Worm (Caenorhabditis elegans): ENCODE data around the gene famk-1.

famk-1 gene

ce11 chrX:15194283-15194682 lies 18.8 kb downstream of the famk-1 start, which contains the start of gene phat-6 (continued):
- TF ChIP-seq ceh-82 (tag; optimal IDR thresholded peaks at IDR 0.05), result no peak
- no peak for TF ChIP-seq Y116A8C.19 (tag; optimal IDR thresholded peaks at IDR 0.05; ENCODE audit: borderline replicate concordance)
- TF ChIP-seq tbx-2 (tag; optimal IDR thresholded peaks at IDR 0.05), result peak; percentile 23

ce11 chrX:15191370-15191769 lies 21.7 kb downstream of the famk-1 start:
- no peak for TF ChIP-seq efl-1 (optimal IDR thresholded peaks at IDR 0.05)
- TF ChIP-seq efl-1 (GFP tag; optimal IDR thresholded peaks at IDR 0.05 in 1 of 2), result peak in 1 of 2 experiments; percentile 38
- no peak for TF ChIP-seq C16A3.4 (tag; optimal IDR thresholded peaks at IDR 0.05)
- peak; percentile 38 for TF ChIP-seq lin-14 (GFP tag; optimal IDR thresholded peaks at IDR 0.05)

- no peak for TF ChIP-seq ztf-11 (tag; optimal IDR thresholded peaks at IDR 0.05)
- no peak for TF ChIP-seq pag-3 (tag; optimal IDR thresholded peaks at IDR 0.05; ENCODE audit: borderline replicate concordance, insufficient read depth)
- no peak for TF ChIP-seq fos-1 (tag; optimal IDR thresholded peaks at IDR 0.05)
- no peak for TF ChIP-seq ceh-8 (GFP tag; optimal IDR thresholded peaks at IDR 0.05)
- no peak for TF ChIP-seq ces-1 (GFP tag; optimal IDR thresholded peaks at IDR 0.05)
- TF ChIP-seq nhr-77 (tag; optimal IDR thresholded peaks at IDR 0.05), result no peak
- no peak for TF ChIP-seq unc-30 (tag; optimal IDR thresholded peaks at IDR 0.05)
- no peak for TF ChIP-seq jun-1 (tag; optimal IDR thresholded peaks at IDR 0.05)
- no peak for TF ChIP-seq Y116A8C.19 (tag; optimal IDR thresholded peaks at IDR 0.05; ENCODE audit: borderline replicate concordance)
Measured at ce11 chrX:15189823-15190222, 23.2 kb downstream of the famk-1 start, which contains the start of gene T10B10.4. TSS of gene T10B10.4 (plus strand) at chrX:15190123.

ce11 chrX:15188986-15189675 lies 23.9 kb downstream of the famk-1 start:
- TF ChIP-seq pax-3 (tag; optimal IDR thresholded peaks at IDR 0.05), result peak; percentile 50
- TF ChIP-seq C16A3.4 (tag; optimal IDR thresholded peaks at IDR 0.05), result peak; percentile 11
- TF ChIP-seq ama-1 (optimal IDR thresholded peaks at IDR 0.05), result no peak
- TF ChIP-seq vab-15 (tag; optimal IDR thresholded peaks at IDR 0.05), result no peak
- TF ChIP-seq nhr-12 (tag; optimal IDR thresholded peaks at IDR 0.05), result no peak
- TF ChIP-seq ceh-88 (GFP tag; IDR thresholded peaks at IDR 0.05), result peak; percentile 34; the same call in 1 of the 2 replicates
- TF ChIP-seq nhr-71 (tag; optimal IDR thresholded peaks at IDR 0.05), result peak; percentile 90
- TF ChIP-seq ceh-90 (tag; optimal IDR thresholded peaks at IDR 0.05), result no peak
- TF ChIP-seq tbx-2 (tag; optimal IDR thresholded peaks at IDR 0.05), result peak; percentile 81
- TF ChIP-seq pqm-1 (tag; optimal IDR thresholded peaks at IDR 0.05), result no peak
- TF ChIP-seq fkh-4 (tag; optimal IDR thresholded peaks at IDR 0.05; ENCODE audit: borderline replicate concordance), result no peak
- TF ChIP-seq ztf-4 (tag; optimal IDR thresholded peaks at IDR 0.05), result peak; percentile 59
- TF ChIP-seq nhr-47 (tag; optimal IDR thresholded peaks at IDR 0.05), result peak; percentile 81
- peak; percentile 72 for TF ChIP-seq swsn-7 (tag; optimal IDR thresholded peaks at IDR 0.05)
- no peak for TF ChIP-seq nhr-237 (tag; optimal IDR thresholded peaks at IDR 0.05)
- peak; percentile 59 for TF ChIP-seq nhr-20 (tag; optimal IDR thresholded peaks at IDR 0.05)
- no peak for TF ChIP-seq unc-98 (GFP tag; IDR thresholded peaks at IDR 0.05)
- no peak for TF ChIP-seq aly-2 (tag; optimal IDR thresholded peaks at IDR 0.05)
- TF ChIP-seq mdl-1 (tag; optimal IDR thresholded peaks at IDR 0.05), result peak in 1 of 2 experiments; percentile 33
- TF ChIP-seq sptf-1 (tag; optimal IDR thresholded peaks at IDR 0.05), result no peak
- no peak for TF ChIP-seq snpc-4 (tag; optimal IDR thresholded peaks at IDR 0.05)
- peak; percentile 88 for TF ChIP-seq unc-86 (tag; optimal IDR thresholded peaks at IDR 0.05)
- peak; percentile 80 for TF ChIP-seq egl-13 (tag; optimal IDR thresholded peaks at IDR 0.05)
- no peak for TF ChIP-seq elt-3 (tag; optimal IDR thresholded peaks at IDR 0.05)
- TF ChIP-seq irx-1 (tag; optimal IDR thresholded peaks at IDR 0.05), result peak; percentile 48
- peak; percentile 4 for TF ChIP-seq zip-4 (GFP tag; optimal IDR thresholded peaks at IDR 0.05)
- TF ChIP-seq nhr-28 (tag; optimal IDR thresholded peaks at IDR 0.05), result no peak
- no peak for TF ChIP-seq hpl-2 (GFP tag; optimal IDR thresholded peaks at IDR 0.05)
- no peak for TF ChIP-seq tlp-1 (tag; optimal IDR thresholded peaks at IDR 0.05)
- peak; percentile 56 to 62 (median 58) for TF ChIP-seq ceh-82 (tag; optimal IDR thresholded peaks at IDR 0.05)
- peak; percentile 44 for TF ChIP-seq isw-1 (GFP tag; IDR thresholded peaks at IDR 0.05)
- TF ChIP-seq ets-5 (GFP tag; IDR thresholded peaks at IDR 0.05), result no peak
- TF ChIP-seq mab-9 (GFP tag; IDR thresholded peaks at IDR 0.05), result no peak
- TF ChIP-seq unc-130 (tag; optimal IDR thresholded peaks at IDR 0.05), result peak; percentile 44
- TF ChIP-seq nhr-11 (tag; optimal IDR thresholded peaks at IDR 0.05), result peak; percentile 16

Measured in whole organism, L1 larva.